Fruit fly (Drosophila melanogaster) whole organism: ENCODE data around the gene schlank.

Source experiments
- CG8478 ChIP-seq: fragments of >200 bp; optimal IDR thresholded peaks from 2 replicates; lab custom pipeline; 2018; ENCODE audit warnings: inconsistent platforms
- Dll ChIP-seq: fragments of >200 bp; optimal IDR thresholded peaks from 2 replicates; lab custom pipeline; 2017
- EcR ChIP-seq, 2 experiments: fragments of >200 bp; optimal IDR thresholded peaks; 2 replicates each; lab custom pipeline; 2017; ENCODE audit warnings: missing biosample characterization in 2 of 2, missing genetic modification characterization in 2 of 2, missing genetic modification reagents in 2 of 2
- pan ChIP-seq: fragments of >200 bp; optimal IDR thresholded peaks from 2 replicates; lab custom pipeline; 2017
- psq ChIP-seq: fragments of >200 bp; optimal IDR thresholded peaks from 2 replicates; lab custom pipeline; 2017

DNA sequence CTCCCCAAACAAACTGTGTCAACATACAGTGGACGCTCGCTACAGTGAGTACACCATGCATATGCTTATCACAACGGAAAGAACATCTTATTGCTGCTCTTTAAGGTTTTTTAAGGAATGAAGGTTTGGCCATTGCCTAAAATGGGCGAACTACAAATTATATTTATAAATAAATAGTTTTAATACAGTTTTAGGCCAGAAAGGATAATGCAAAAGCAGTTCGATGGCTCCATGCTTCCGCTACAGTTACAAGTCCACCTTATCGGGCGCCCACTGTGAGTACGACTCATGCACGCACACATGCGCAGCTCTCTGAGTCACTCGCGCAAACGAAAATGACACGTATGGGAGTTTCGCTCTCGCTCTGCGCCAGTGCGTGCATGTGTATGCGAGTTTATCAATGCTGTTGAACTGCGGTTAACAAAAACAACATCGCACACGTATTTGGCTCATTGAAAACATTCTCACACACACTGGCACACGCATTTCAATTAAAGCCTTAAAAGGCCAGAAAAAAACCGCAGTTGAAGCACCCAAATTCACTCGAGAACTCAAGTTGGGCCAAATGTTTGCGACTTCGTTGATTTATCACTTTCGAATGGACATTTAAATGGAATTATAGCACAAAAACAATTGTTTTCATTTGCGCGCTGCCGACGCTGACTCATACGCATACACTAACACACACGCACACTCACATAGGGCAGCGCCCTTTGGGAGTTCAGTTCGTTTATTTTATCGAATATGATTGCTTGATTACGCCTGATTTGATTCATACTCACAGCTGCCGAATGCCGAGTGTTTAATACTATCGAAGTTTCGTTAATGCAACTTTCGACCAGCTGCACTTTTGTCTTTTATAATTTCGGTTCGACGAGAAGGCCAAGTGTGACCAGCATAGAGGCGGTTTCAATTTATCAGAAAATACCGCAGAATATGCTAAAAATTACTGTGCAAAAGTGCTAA is 42.5 kb downstream of the schlank start, which contains the start of gene sqh:
- no peak for TF ChIP-seq psq (lab: Kevin White, UChicago)
- TF ChIP-seq EcR (GFP tag; optimal IDR thresholded peaks at IDR 0.05; lab: Kevin White, UChicago), result no peak
- TF ChIP-seq pan (lab: Kevin White, UChicago), result peak; percentile 22
- TF ChIP-seq Dll, result no peak
- no peak for TF ChIP-seq CG8478
